Fruit fly (Drosophila melanogaster): ENCODE data around the gene Nepl17.

- TF ChIP-seq Hr96 (GFP tag; optimal IDR thresholded peaks at IDR 0.05) (no peak), CG1620 (GFP tag; optimal IDR thresholded peaks at IDR 0.05) (no peak), kay (GFP tag; ENCODE audit: borderline replicate concordance) (no peak), pad (GFP tag; optimal IDR thresholded peaks at IDR 0.05) (no peak), cnc (optimal IDR thresholded peaks at IDR 0.05) (no peak)
Measured at dm6 chr3R:28922744-28923143, 50.0 kb downstream of the Nepl17 start, which contains the start of gene CG11828.

Data from whole organism, adult.